Worm (Caenorhabditis elegans) whole organism, L4 larva: Measurements from ENCODE around the gene sphk-1.

Experiments
- F10B5.3 ChIP-seq: sonication (generic microtip); optimal IDR thresholded peaks from 2 replicates; lab custom pipeline; 2016; ENCODE audit warnings: mild to moderate bottlenecking, missing genetic modification characterization, missing compliant biosample characterization
- F26F4.8 ChIP-seq: fragments of 200-800 bp; sonication (Bioruptor generic); conservative IDR thresholded peaks from 2 replicates; pipeline ENCODE4 v1.3.6; 2022; ENCODE audit warnings: missing genetic modification characterization, missing compliant biosample characterization
- F37D6.2 ChIP-seq: sonication (generic microtip); optimal IDR thresholded peaks from 2 replicates; lab custom pipeline; 2016; ENCODE audit warnings: mild to moderate bottlenecking, missing genetic modification characterization, missing compliant biosample characterization
- T26A8.4 ChIP-seq: fragments of 200-800 bp; sonication (Bioruptor generic); IDR thresholded peaks from 2 replicates; pipeline ENCODE4 v1.3.6; 2022; ENCODE audit warnings: missing genetic modification characterization, missing compliant biosample characterization
- Y5F2A.4 ChIP-seq: fragments of 200-800 bp; sonication (Bioruptor generic); optimal IDR thresholded peaks from 2 replicates; lab custom pipeline; 2018; ENCODE audit warnings: mild to moderate bottlenecking, missing genetic modification characterization, missing compliant biosample characterization
- Y75B8A.6 ChIP-seq: fragments of 200-800 bp; sonication (Bioruptor generic); IDR thresholded peaks from 2 replicates; pipeline ENCODE4 v1.3.6; 2022; ENCODE audit warnings: missing genetic modification reagents, missing genetic modification characterization, missing compliant biosample characterization
- ZK337.2 ChIP-seq: fragments of 200-800 bp; sonication (Bioruptor generic); IDR thresholded peaks from 2 replicates; pipeline ENCODE4 v1.3.6; 2022; ENCODE audit warnings: missing genetic modification reagents, missing genetic modification characterization, missing compliant biosample characterization
- ZK546.5 ChIP-seq, 2 experiments: sonication (generic microtip); optimal IDR thresholded peaks; 2 replicates each; lab custom pipeline; 2017; ENCODE audit warnings: missing biosample characterization in 2 of 2, missing genetic modification characterization in 2 of 2
- aha-1 ChIP-seq: fragments of 150-350 bp; peaks from one replicate; lab custom pipeline; 2014; ENCODE audit warnings: missing biosample characterization, missing genetic modification characterization
- aly-2 ChIP-seq: sonication (generic microtip); optimal IDR thresholded peaks from 2 replicates; lab custom pipeline; 2018; ENCODE audit warnings: missing biosample characterization, missing genetic modification characterization
- attf-4 ChIP-seq: sonication (generic microtip); optimal IDR thresholded peaks from 3 replicates; lab custom pipeline; 2017; ENCODE audit warnings: missing biosample characterization, missing genetic modification characterization
- ceh-20 ChIP-seq: fragments of 200-800 bp; sonication (Bioruptor generic); IDR thresholded peaks from 2 replicates; pipeline ENCODE4 v1.3.6; 2022; ENCODE audit warnings: missing genetic modification reagents, missing genetic modification characterization, missing compliant biosample characterization
- ceh-28 ChIP-seq: fragments of 150-350 bp; optimal IDR thresholded peaks from 2 replicates; lab custom pipeline; 2014; ENCODE audit warnings: missing biosample characterization, missing genetic modification reagents, missing genetic modification characterization
- ceh-82 ChIP-seq: sonication (generic microtip); optimal IDR thresholded peaks from 2 replicates; lab custom pipeline; 2017; ENCODE audit warnings: missing biosample characterization, missing genetic modification characterization
- daf-16 ChIP-seq, 3 experiments: sonication (generic microtip); optimal IDR thresholded peaks; 2 replicates each; lab custom pipeline; 2016 to 2017; ENCODE audit warnings: missing genetic modification characterization in 3 of 3, missing genetic modification reagents in 3 of 3, mild to moderate bottlenecking in 2 of 3, missing compliant biosample characterization in 2 of 3, missing biosample characterization in 1 of 3, moderate library complexity in 1 of 3
- dmd-6 ChIP-seq: fragments of 200-800 bp; sonication (Bioruptor generic); IDR thresholded peaks from 2 replicates; pipeline ENCODE4 v1.3.6; 2022; ENCODE audit warnings: missing genetic modification reagents, missing genetic modification characterization, missing compliant biosample characterization
- dpl-1 ChIP-seq: fragments of 150-350 bp; optimal IDR thresholded peaks from 2 replicates; lab custom pipeline; 2014; ENCODE audit warnings: missing biosample characterization, missing genetic modification reagents, missing genetic modification characterization
- duxl-1 ChIP-seq: sonication (generic microtip); optimal IDR thresholded peaks from 2 replicates; lab custom pipeline; 2016; ENCODE audit warnings: mild to moderate bottlenecking, missing genetic modification characterization, moderate library complexity, missing compliant biosample characterization; ENCODE audit not compliant: poor library complexity
- egl-27 ChIP-seq: sonication (generic microtip); optimal IDR thresholded peaks from 3 replicates; lab custom pipeline; 2017; ENCODE audit warnings: missing biosample characterization, missing genetic modification reagents, missing genetic modification characterization
- fos-1 ChIP-seq: fragments of 150-350 bp; optimal IDR thresholded peaks from 2 replicates; lab custom pipeline; 2014; ENCODE audit warnings: missing biosample characterization, missing genetic modification characterization
- hif-1 ChIP-seq, 2 experiments: sonication (generic microtip); optimal IDR thresholded peaks; 2 replicates each; lab custom pipeline; 2016 to 2017; ENCODE audit warnings: missing compliant biosample characterization in 2 of 2, missing genetic modification characterization in 2 of 2, missing genetic modification reagents in 2 of 2, missing genotype in 2 of 2, mild to moderate bottlenecking in 1 of 2
- hlh-11 ChIP-seq: fragments of 200-800 bp; sonication (Bioruptor generic); optimal IDR thresholded peaks from 2 replicates; lab custom pipeline; 2018; ENCODE audit warnings: mild to moderate bottlenecking, missing genetic modification characterization, missing compliant biosample characterization
- hmg-1.1 ChIP-seq: fragments of 200-800 bp; sonication (Bioruptor generic); IDR thresholded peaks from 2 replicates; pipeline ENCODE4 v1.3.6; 2022; ENCODE audit warnings: missing genetic modification reagents, missing genetic modification characterization, missing compliant biosample characterization
- lin-13 ChIP-seq: fragments of 150-350 bp; optimal IDR thresholded peaks from 2 replicates; lab custom pipeline; 2014; ENCODE audit warnings: missing biosample characterization, missing genetic modification reagents, missing genetic modification characterization
- lin-38 ChIP-seq: fragments of 200-800 bp; sonication (Bioruptor generic); IDR thresholded peaks from 2 replicates; pipeline ENCODE4 v1.3.6; 2022; ENCODE audit warnings: missing genetic modification reagents, missing genetic modification characterization, missing compliant biosample characterization
- lir-3 ChIP-seq: sonication (generic microtip); optimal IDR thresholded peaks from 2 replicates; lab custom pipeline; 2016; ENCODE audit warnings: mild to moderate bottlenecking, missing genetic modification characterization, missing compliant biosample characterization
- mdt-29 ChIP-seq: fragments of 200-800 bp; sonication (Bioruptor generic); IDR thresholded peaks from 2 replicates; pipeline ENCODE4 v1.3.6; 2022; ENCODE audit warnings: missing genetic modification reagents, missing genetic modification characterization, missing compliant biosample characterization
- mep-1 ChIP-seq: fragments of 150-350 bp; sonication (generic microtip); optimal IDR thresholded peaks from 3 replicates; lab custom pipeline; 2014; ENCODE audit warnings: missing biosample characterization, missing genetic modification characterization
- mxl-2 ChIP-seq: fragments of 200-800 bp; sonication (Bioruptor generic); conservative IDR thresholded peaks from 2 replicates; pipeline ENCODE4 v1.3.6; 2022; ENCODE audit warnings: missing genetic modification reagents, missing genetic modification characterization, missing compliant biosample characterization
- mxl-3 ChIP-seq: fragments of 200-800 bp; sonication (Bioruptor generic); optimal IDR thresholded peaks from 2 replicates; lab custom pipeline; 2018; ENCODE audit warnings: mild to moderate bottlenecking, missing genetic modification characterization, missing compliant biosample characterization
- nhr-42 ChIP-seq: fragments of 200-800 bp; sonication (Bioruptor generic); IDR thresholded peaks from 2 replicates; pipeline ENCODE4 v1.3.6; 2022; ENCODE audit warnings: missing genetic modification characterization, missing compliant biosample characterization
- nhr-48 ChIP-seq: sonication (generic microtip); optimal IDR thresholded peaks from 2 replicates; lab custom pipeline; 2016; ENCODE audit warnings: mild to moderate bottlenecking, missing genetic modification characterization, missing compliant biosample characterization
- nhr-76 ChIP-seq: fragments of 150-350 bp; optimal IDR thresholded peaks from 2 replicates; lab custom pipeline; 2014; ENCODE audit warnings: missing biosample characterization, missing genetic modification characterization
- nhr-77 ChIP-seq: fragments of 150-350 bp; optimal IDR thresholded peaks from 2 replicates; lab custom pipeline; 2014; ENCODE audit warnings: missing biosample characterization, missing genetic modification characterization
- pha-4 ChIP-seq, 2 experiments: fragments of 150-350 bp in 1 of 2; fragments of 200-800 bp in 1 of 2; sonication (Bioruptor generic) in 1 of 2; IDR thresholded peaks in 1 of 2; optimal IDR thresholded peaks in 1 of 2; 2 replicates each; pipeline versions ENCODE4 v1.3.6 to Lab custom; 2014 to 2022; ENCODE audit warnings: missing genetic modification characterization in 2 of 2, missing genetic modification reagents in 2 of 2, missing biosample characterization in 1 of 2, missing compliant biosample characterization in 1 of 2
- pqm-1 ChIP-seq: sonication (generic microtip); optimal IDR thresholded peaks from 2 replicates; lab custom pipeline; 2017; ENCODE audit warnings: missing biosample characterization, missing genetic modification characterization
- sdz-12 ChIP-seq: fragments of 200-800 bp; sonication (Bioruptor generic); optimal IDR thresholded peaks from 2 replicates; lab custom pipeline; 2018; ENCODE audit warnings: mild to moderate bottlenecking, missing genetic modification characterization, missing compliant biosample characterization
- set-16 ChIP-seq: fragments of 200-800 bp; sonication (Bioruptor generic); IDR thresholded peaks from 2 replicates; pipeline ENCODE4 v1.3.6; 2022; ENCODE audit warnings: missing genetic modification reagents, missing genetic modification characterization, missing compliant biosample characterization
- skn-1 ChIP-seq: fragments of 150-350 bp; optimal IDR thresholded peaks from 2 replicates; lab custom pipeline; 2014; ENCODE audit warnings: missing biosample characterization, missing genetic modification characterization
- unc-130 ChIP-seq: sonication (generic microtip); optimal IDR thresholded peaks from 2 replicates; lab custom pipeline; 2016; ENCODE audit warnings: missing genetic modification reagents, missing genetic modification characterization, missing compliant biosample characterization
- unc-39 ChIP-seq: sonication (generic microtip); optimal IDR thresholded peaks from 2 replicates; lab custom pipeline; 2017; ENCODE audit warnings: missing biosample characterization, missing genetic modification characterization
- unc-62 ChIP-seq, 3 experiments: fragments of 150-350 bp in 1 of 3; sonication (generic microtip); optimal IDR thresholded peaks in 2 of 3; peaks in 1 of 3; 1 replicate in 1 of 3; 2 replicates in 2 of 3; lab custom pipeline; 2014 to 2017; ENCODE audit warnings: missing biosample characterization in 3 of 3, missing genetic modification characterization in 3 of 3, missing genetic modification reagents in 3 of 3, missing genotype in 1 of 3
- zfp-2 ChIP-seq: sonication (generic microtip); optimal IDR thresholded peaks from 2 replicates; lab custom pipeline; 2016; ENCODE audit warnings: mild to moderate bottlenecking, missing genetic modification characterization, missing compliant biosample characterization
- zip-11 ChIP-seq: fragments of 200-800 bp; sonication (Bioruptor generic); IDR thresholded peaks from 2 replicates; pipeline ENCODE4 v1.3.6; 2022; ENCODE audit warnings: missing genetic modification characterization, missing compliant biosample characterization
- ztf-11 ChIP-seq: fragments of 150-350 bp; optimal IDR thresholded peaks from 2 replicates; lab custom pipeline; 2014; ENCODE audit warnings: missing biosample characterization, missing genetic modification characterization

sphk-1 gene

ce11 chrII:8747939-8748352, 46.5 kb upstream of the sphk-1 start (continued):
- no peak for TF ChIP-seq hmg-1.1 (GFP tag; lab: Robert Waterston, UW)
- TF ChIP-seq F10B5.3 (tag; lab: Kevin White, UChicago): no peak
- TF ChIP-seq daf-16 (GFP tag; optimal IDR thresholded peaks at IDR 0.05; lab: Kevin White, UChicago): peak in 1 of 2 experiments; percentile 82
- TF ChIP-seq daf-16 (tag; optimal IDR thresholded peaks at IDR 0.05; lab: Kevin White, UChicago): peak; percentile 98
- peak; percentile 14; the same call in 1 of the 2 replicates for TF ChIP-seq T26A8.4
- TF ChIP-seq zip-11: no peak
- TF ChIP-seq unc-39: no peak
- TF ChIP-seq sdz-12 (GFP tag; lab: Kevin White, UChicago): no peak
- peak; percentile 49 for TF ChIP-seq set-16 (GFP tag; lab: Robert Waterston, UW)
- no peak for TF ChIP-seq mdt-29 (GFP tag; lab: Robert Waterston, UW)
- no peak for TF ChIP-seq unc-130 (GFP tag; lab: Kevin White, UChicago)
- TF ChIP-seq duxl-1 (tag; lab: Kevin White, UChicago): no peak
- no peak for TF ChIP-seq ztf-11 (tag; lab: Kevin White, UChicago)
- TF ChIP-seq pha-4 (GFP tag; IDR thresholded peaks at IDR 0.05; lab: Robert Waterston, UW): no peak
- no peak for TF ChIP-seq pha-4 (tag; optimal IDR thresholded peaks at IDR 0.05; lab: Kevin White, UChicago)
- TF ChIP-seq, all 104 proteins: peak for 13

DNA sequence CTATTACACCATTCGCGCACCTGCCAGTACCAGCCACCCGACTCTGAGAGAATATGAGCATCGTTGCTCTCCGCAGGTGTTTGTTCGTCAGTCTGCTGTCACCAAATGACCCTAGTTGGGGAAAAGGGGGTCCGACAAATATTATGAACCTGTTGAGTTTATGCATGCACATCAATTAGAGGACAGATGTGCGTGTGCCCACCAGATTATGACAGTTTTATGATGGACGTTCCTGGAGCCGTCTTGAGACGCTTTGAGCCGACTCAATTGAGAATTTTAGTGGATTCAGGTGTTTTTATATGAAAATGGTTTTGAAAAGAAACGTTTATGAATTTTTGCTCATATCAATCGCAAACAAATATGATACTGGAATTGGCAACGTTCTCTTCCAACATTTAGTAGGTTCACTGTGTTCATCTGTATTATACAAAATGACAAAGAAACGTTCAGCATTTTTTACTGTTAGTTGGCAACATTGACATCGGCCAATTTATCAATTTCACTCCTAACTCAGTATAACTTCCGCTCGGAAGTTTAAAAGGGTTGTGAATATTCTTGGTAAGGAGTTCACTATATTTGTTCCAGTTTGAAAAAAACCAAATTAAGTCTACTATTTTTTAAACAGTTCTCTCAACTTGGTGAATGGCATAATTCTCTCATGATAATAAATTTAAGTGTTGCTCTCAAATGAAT, 45.9 kb upstream of the sphk-1 start:
- TF ChIP-seq aly-2 (no peak), F26F4.8 (GFP tag; lab: Robert Waterston, UW) (no peak), F37D6.2 (no peak), F10B5.3 (tag; lab: Kevin White, UChicago) (no peak), pqm-1 (tag; lab: Kevin White, UChicago) (no peak), mep-1 (tag; lab: Kevin White, UChicago) (peak; percentile 80), hif-1 (tag; optimal IDR thresholded peaks at IDR 0.05; lab: Kevin White, UChicago) (peak in 1 of 2 experiments; percentile 45), ceh-28 (tag; lab: Kevin White, UChicago) (no peak), set-16 (GFP tag; lab: Robert Waterston, UW) (no peak), mxl-2 (GFP tag; lab: Robert Waterston, UW) (no peak), duxl-1 (tag; lab: Kevin White, UChicago) (peak; percentile 83), nhr-76 (tag; lab: Kevin White, UChicago) (peak; percentile 4), lin-13 (no peak), skn-1 (tag; lab: Kevin White, UChicago) (no peak), attf-4 (tag; lab: Kevin White, UChicago) (no peak), nhr-48 (peak; percentile 49), unc-39 (no peak), egl-27 (tag; lab: Kevin White, UChicago) (no peak), zip-11 (no peak), ZK337.2 (GFP tag; lab: Robert Waterston, UW) (no peak), sdz-12 (GFP tag; lab: Kevin White, UChicago) (no peak), nhr-42 (GFP tag; lab: Robert Waterston, UW) (peak; percentile 54), ZK546.5 (tag; optimal IDR thresholded peaks at IDR 0.05; lab: Kevin White, UChicago) (no peak), nhr-77 (tag; lab: Kevin White, UChicago) (peak; percentile 78), Y5F2A.4 (peak; percentile 42), dpl-1 (GFP tag; lab: Kevin White, UChicago) (no peak), aha-1 (tag; lab: Kevin White, UChicago) (peak; percentile 93), mxl-3 (GFP tag; lab: Kevin White, UChicago) (peak; percentile 14), ztf-11 (tag; lab: Kevin White, UChicago) (no peak), unc-62 (GFP tag; optimal IDR thresholded peaks at IDR 0.05 in 1 of 2; lab: Kevin White, UChicago) (no peak), unc-62 (tag; optimal IDR thresholded peaks at IDR 0.05; lab: Kevin White, UChicago) (no peak), fos-1 (tag; lab: Kevin White, UChicago) (peak; percentile 20), dmd-6 (GFP tag; lab: Robert Waterston, UW) (peak; percentile 52), ceh-82 (tag; lab: Kevin White, UChicago) (no peak), hlh-11 (peak; percentile 70), zfp-2 (no peak), Y75B8A.6 (GFP tag; lab: Robert Waterston, UW) (peak; percentile 66; the same call in 1 of the 2 replicates), lin-38 (GFP tag; lab: Robert Waterston, UW) (peak; percentile 58; the same call in 1 of the 2 replicates), daf-16 (GFP tag; optimal IDR thresholded peaks at IDR 0.05; lab: Kevin White, UChicago) (peak in 1 of 2 experiments; percentile 11), daf-16 (tag; optimal IDR thresholded peaks at IDR 0.05; lab: Kevin White, UChicago) (peak; percentile 74), lir-3 (tag; lab: Kevin White, UChicago) (no peak), unc-130 (GFP tag; lab: Kevin White, UChicago) (no peak), ceh-20 (peak; percentile 78; the same call in 1 of the 2 replicates)
